Worm (Caenorhabditis elegans) whole organism, L1 larva: ENCODE measurements around the gene nhr-30.

Experiments used
- ama-1 ChIP-seq: fragments of 150-350 bp; optimal IDR thresholded peaks from 2 replicates; lab custom pipeline; 2014
- elt-3 ChIP-seq, 6 experiments: fragments of 150-350 bp in 1 of 6; sonication (generic microtip); optimal IDR thresholded peaks; 2 replicates each; lab custom pipeline; 2017 to 2018; ENCODE audit warnings: missing biosample characterization in 6 of 6, missing genetic modification characterization in 6 of 6, inconsistent platforms in 1 of 6
- fos-1 ChIP-seq: fragments of 150-350 bp; optimal IDR thresholded peaks from 2 replicates; lab custom pipeline; 2014; ENCODE audit warnings: missing biosample characterization, missing genetic modification characterization
- lin-13 ChIP-seq: fragments of 150-350 bp; optimal IDR thresholded peaks from 2 replicates; lab custom pipeline; 2014; ENCODE audit warnings: missing biosample characterization, missing genetic modification reagents, missing genetic modification characterization
- lsy-2 ChIP-seq, 2 experiments: fragments of 150-350 bp; optimal IDR thresholded peaks; 2 replicates each; lab custom pipeline; 2014; ENCODE audit warnings: missing biosample characterization in 2 of 2, missing genetic modification characterization in 2 of 2
- mdl-1 ChIP-seq, 2 experiments: fragments of 150-350 bp; optimal IDR thresholded peaks; 2 replicates each; lab custom pipeline; 2014 to 2017; ENCODE audit warnings: missing biosample characterization in 2 of 2, missing genetic modification characterization in 2 of 2, inconsistent platforms in 1 of 2
- nhr-11 ChIP-seq: fragments of 150-350 bp; optimal IDR thresholded peaks from 2 replicates; lab custom pipeline; 2014; ENCODE audit warnings: missing biosample characterization, missing genetic modification characterization
- nhr-28 ChIP-seq: fragments of 150-350 bp; optimal IDR thresholded peaks from 2 replicates; lab custom pipeline; 2014; ENCODE audit warnings: missing biosample characterization, missing genetic modification characterization
- nhr-71 ChIP-seq: sonication (generic microtip); optimal IDR thresholded peaks from 2 replicates; lab custom pipeline; 2016; ENCODE audit warnings: mild to moderate bottlenecking, missing genetic modification characterization, moderate library complexity, missing compliant biosample characterization
- nhr-76 ChIP-seq: sonication (generic microtip); optimal IDR thresholded peaks from 2 replicates; lab custom pipeline; 2017; ENCODE audit warnings: missing biosample characterization, missing genetic modification characterization
- snpc-4 ChIP-seq: fragments of 150-350 bp; optimal IDR thresholded peaks from 2 replicates; lab custom pipeline; 2014; ENCODE audit warnings: missing biosample characterization, missing genetic modification characterization
- unc-130 ChIP-seq: fragments of 150-350 bp; optimal IDR thresholded peaks from 2 replicates; lab custom pipeline; 2017; ENCODE audit warnings: missing biosample characterization, missing genetic modification characterization, inconsistent platforms
- unc-62 ChIP-seq: fragments of 150-350 bp; optimal IDR thresholded peaks from 2 replicates; lab custom pipeline; 2014; ENCODE audit warnings: missing biosample characterization, missing genetic modification reagents, missing genetic modification characterization

ce11 chrV:9053235-9053634, 8.3 kb downstream of the nhr-30 start:
- TF ChIP-seq unc-130 (tag; lab: Kevin White, UChicago) (no peak), unc-62 (GFP tag; lab: Kevin White, UChicago) (no peak), mdl-1 (tag; optimal IDR thresholded peaks at IDR 0.05; lab: Kevin White, UChicago) (no peak), nhr-11 (tag; lab: Kevin White, UChicago) (no peak), lin-13 (GFP tag; lab: Kevin White, UChicago) (no peak), nhr-76 (tag; lab: Kevin White, UChicago) (no peak), fos-1 (no peak), nhr-28 (tag; lab: Kevin White, UChicago) (no peak), ama-1 (no peak), elt-3 (tag; optimal IDR thresholded peaks at IDR 0.05; lab: Kevin White, UChicago) (no peak), snpc-4 (no peak), nhr-71 (tag; lab: Kevin White, UChicago) (no peak), lsy-2 (tag; optimal IDR thresholded peaks at IDR 0.05; lab: Kevin White, UChicago) (no peak)
